Fruit fly (Drosophila melanogaster) Kc167 (cell line): Measurements from ENCODE around the gene scpr-A.

Experiments used
- Myc ChIP-seq: fragments of >200 bp; optimal IDR thresholded peaks from 2 replicates; lab custom pipeline; 2017; ENCODE audit warnings: missing external identifiers
- ttk ChIP-seq: sonication (Bioruptor generic); optimal IDR thresholded peaks from 2 replicates; lab custom pipeline; 2017; ENCODE audit warnings: missing external identifiers

DNA sequence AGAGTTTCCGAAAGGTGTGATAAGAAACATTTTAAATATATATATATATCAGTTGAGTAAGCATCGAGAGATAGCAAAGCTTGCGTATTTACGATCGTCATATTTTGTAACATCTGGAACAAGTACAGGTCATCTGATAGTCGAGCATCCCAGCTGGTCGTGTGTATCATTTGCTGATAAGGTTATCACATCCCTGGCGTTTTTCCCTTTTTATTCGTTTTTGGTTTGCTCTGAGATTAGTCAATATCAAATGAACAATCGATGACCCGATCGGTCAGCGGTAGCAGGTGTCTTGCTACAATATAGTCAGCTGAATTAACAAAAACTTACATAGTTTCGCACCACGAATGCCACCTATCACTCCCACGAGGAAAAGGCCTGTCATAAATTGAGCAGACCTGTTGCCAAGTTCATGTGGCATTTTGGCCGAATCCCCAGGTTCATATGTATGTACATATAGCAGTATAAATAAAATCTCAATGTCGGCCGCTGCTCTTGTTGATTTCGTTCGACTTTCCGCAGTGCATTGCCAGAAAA is 40.0 kb upstream of the scpr-A start:
- TF ChIP-seq Myc (lab: Kevin White, UChicago) (no peak), ttk (lab: Kevin White, UChicago) (no peak)
